Worm (Caenorhabditis elegans) whole organism, early embryonic: ENCODE results near the gene Y22D7AL.15.

ENCODE experiments used
- B0310.2 ChIP-seq: sonication (generic microtip); optimal IDR thresholded peaks from 2 replicates; lab custom pipeline; 2016; ENCODE audit warnings: mild to moderate bottlenecking, missing genetic modification characterization, missing compliant biosample characterization
- F13C5.2 ChIP-seq: sonication (generic microtip); optimal IDR thresholded peaks from 2 replicates; lab custom pipeline; 2017; ENCODE audit warnings: mild to moderate bottlenecking, missing genetic modification characterization, inconsistent platforms, missing compliant biosample characterization
- ama-1 ChIP-seq: fragments of 150-350 bp; optimal IDR thresholded peaks from 2 replicates; lab custom pipeline; 2014
- ceh-13 ChIP-seq: fragments of 200-800 bp; sonication (Bioruptor generic); optimal IDR thresholded peaks from 2 replicates; lab custom pipeline; 2018; ENCODE audit warnings: mild to moderate bottlenecking, missing genetic modification characterization, missing compliant biosample characterization
- flt-1 ChIP-seq: fragments of 200-800 bp; sonication (Bioruptor generic); IDR thresholded peaks from 2 replicates; pipeline ENCODE4 v1.3.6; 2022; ENCODE audit warnings: missing genetic modification characterization, missing compliant biosample characterization
- hnd-1 ChIP-seq: sonication (generic microtip); optimal IDR thresholded peaks from 2 replicates; lab custom pipeline; 2016; ENCODE audit warnings: missing genetic modification characterization, missing compliant biosample characterization
- pes-1 ChIP-seq: fragments of 200-800 bp; sonication (Bioruptor generic); IDR thresholded peaks from 2 replicates; pipeline ENCODE4 v1.3.6; 2022; ENCODE audit warnings: missing genetic modification reagents, missing genetic modification characterization, missing compliant biosample characterization
- scrt-1 ChIP-seq: fragments of 200-800 bp; sonication (Bioruptor generic); IDR thresholded peaks from 2 replicates; pipeline ENCODE4 v1.3.6; 2022; ENCODE audit warnings: missing genetic modification characterization, missing compliant biosample characterization
- sea-1 ChIP-seq: fragments of 200-800 bp; sonication (Bioruptor generic); conservative IDR thresholded peaks from 2 replicates; pipeline ENCODE4 v1.3.6; 2022; ENCODE audit warnings: missing genetic modification characterization, missing compliant biosample characterization
- tbx-11 ChIP-seq: fragments of 200-800 bp; sonication (Bioruptor generic); IDR thresholded peaks from 2 replicates; pipeline ENCODE4 v1.3.6; 2022; ENCODE audit warnings: missing genetic modification characterization, missing compliant biosample characterization

DNA sequence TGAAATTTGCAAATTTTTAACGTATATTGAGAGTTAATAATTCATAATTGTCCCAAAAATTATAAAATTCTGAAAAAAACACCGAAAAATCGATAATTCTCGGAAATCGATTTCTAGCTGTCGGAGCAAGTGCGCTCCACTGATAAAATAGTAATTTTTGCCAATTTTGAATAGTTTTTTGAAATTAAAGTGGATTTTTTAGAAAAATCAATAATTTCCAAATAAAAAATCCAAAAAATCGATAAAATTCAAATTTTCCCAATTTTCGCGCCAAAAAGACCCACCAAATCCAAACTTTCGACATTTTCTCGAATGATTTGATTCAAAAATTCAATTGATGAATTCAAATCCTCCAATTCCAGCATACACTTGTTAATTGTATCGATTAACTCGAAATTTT lies 48.7 kb downstream of the Y22D7AL.15 start:
- no peak for TF ChIP-seq tbx-11 (GFP tag; lab: Robert Waterston, UW)
- no peak for TF ChIP-seq flt-1
- no peak for TF ChIP-seq ama-1 (lab: Kevin White, UChicago)
- TF ChIP-seq B0310.2 (tag; lab: Kevin White, UChicago), result no peak
- no peak for TF ChIP-seq sea-1 (GFP tag; lab: Robert Waterston, UW)
- no peak for TF ChIP-seq scrt-1 (GFP tag; lab: Robert Waterston, UW)
- TF ChIP-seq ceh-13, result no peak
- TF ChIP-seq hnd-1 (tag; lab: Kevin White, UChicago), result no peak
- no peak for TF ChIP-seq F13C5.2 (tag; lab: Kevin White, UChicago)
- TF ChIP-seq pes-1, result no peak
